Worm (Caenorhabditis elegans) whole organism, L3 larva: Measurements from ENCODE around the gene srx-80.

Experiments
- aly-2 ChIP-seq: fragments of 150-350 bp; optimal IDR thresholded peaks from 2 replicates; lab custom pipeline; 2014; ENCODE audit warnings: missing biosample characterization, missing genetic modification characterization
- ama-1 ChIP-seq: fragments of 150-350 bp; optimal IDR thresholded peaks from 2 replicates; lab custom pipeline; 2018
- ceh-82 ChIP-seq: fragments of 150-350 bp; optimal IDR thresholded peaks from 2 replicates; lab custom pipeline; 2014; ENCODE audit warnings: missing biosample characterization, missing genetic modification characterization
- nfya-1 ChIP-seq: sonication (generic microtip); optimal IDR thresholded peaks from 2 replicates; lab custom pipeline; 2017; ENCODE audit warnings: missing genetic modification characterization, mild to moderate bottlenecking, missing compliant biosample characterization, antibody characterized with exemption, moderate library complexity; ENCODE audit not compliant: insufficient read depth
- nhr-12 ChIP-seq: fragments of 150-350 bp; optimal IDR thresholded peaks from 2 replicates; lab custom pipeline; 2014; ENCODE audit warnings: missing biosample characterization, missing genetic modification characterization
- nhr-237 ChIP-seq: fragments of 150-350 bp; optimal IDR thresholded peaks from 2 replicates; lab custom pipeline; 2014; ENCODE audit warnings: missing biosample characterization, missing genetic modification characterization
- unc-62 ChIP-seq: fragments of 150-350 bp; sonication (generic microtip); optimal IDR thresholded peaks from 4 replicates; lab custom pipeline; 2014; ENCODE audit warnings: missing biosample characterization, missing genetic modification reagents, missing genetic modification characterization

DNA sequence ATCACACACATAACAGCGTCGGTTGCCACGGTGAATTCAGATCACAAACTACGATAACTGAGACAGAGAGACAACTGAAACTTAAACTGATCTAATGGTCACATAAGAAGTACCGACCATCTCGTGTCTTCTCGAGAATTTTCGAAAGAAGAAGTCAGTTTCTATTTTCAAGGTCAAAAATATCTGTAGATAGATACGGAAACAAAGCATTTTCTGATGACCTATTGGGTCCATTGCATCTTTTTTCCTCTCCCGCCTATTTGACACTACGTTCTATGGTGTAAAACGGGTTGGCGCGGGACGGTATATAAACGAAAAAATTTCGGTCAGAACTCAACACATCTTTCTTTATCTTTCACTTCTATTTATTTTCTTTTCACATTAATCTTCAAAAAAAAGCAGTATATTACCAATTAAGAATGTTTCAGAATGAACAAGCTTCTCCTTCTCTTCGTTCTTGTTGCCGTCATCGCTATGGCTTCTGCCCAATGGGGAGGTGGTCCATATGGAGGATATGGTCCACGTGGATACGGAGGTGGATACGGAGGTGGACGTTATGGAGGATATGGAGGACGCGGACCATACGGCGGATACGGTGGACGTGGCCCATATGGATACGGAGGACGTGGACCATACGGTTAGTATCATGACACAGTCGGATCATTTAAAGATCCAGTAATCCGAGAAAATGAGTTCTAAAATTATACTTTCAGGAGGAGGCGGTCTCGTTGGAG is 22.6 kb downstream of the srx-80 start, which contains the start of gene nlp-24:
- TF ChIP-seq unc-62 (GFP tag; lab: Kevin White, UChicago) = no peak
- no peak for TF ChIP-seq nhr-237 (tag; lab: Kevin White, UChicago)
- TF ChIP-seq ama-1 (lab: Kevin White, UChicago) = peak; percentile 86
- TF ChIP-seq ceh-82 (tag; lab: Kevin White, UChicago) = no peak
- peak; percentile 23 for TF ChIP-seq nfya-1 (tag; lab: Kevin White, UChicago)
- TF ChIP-seq nhr-12 = no peak
- no peak for TF ChIP-seq aly-2 (tag; lab: Kevin White, UChicago)
